Worm (Caenorhabditis elegans): ENCODE measurements around the gene cdc-73.

DNA sequence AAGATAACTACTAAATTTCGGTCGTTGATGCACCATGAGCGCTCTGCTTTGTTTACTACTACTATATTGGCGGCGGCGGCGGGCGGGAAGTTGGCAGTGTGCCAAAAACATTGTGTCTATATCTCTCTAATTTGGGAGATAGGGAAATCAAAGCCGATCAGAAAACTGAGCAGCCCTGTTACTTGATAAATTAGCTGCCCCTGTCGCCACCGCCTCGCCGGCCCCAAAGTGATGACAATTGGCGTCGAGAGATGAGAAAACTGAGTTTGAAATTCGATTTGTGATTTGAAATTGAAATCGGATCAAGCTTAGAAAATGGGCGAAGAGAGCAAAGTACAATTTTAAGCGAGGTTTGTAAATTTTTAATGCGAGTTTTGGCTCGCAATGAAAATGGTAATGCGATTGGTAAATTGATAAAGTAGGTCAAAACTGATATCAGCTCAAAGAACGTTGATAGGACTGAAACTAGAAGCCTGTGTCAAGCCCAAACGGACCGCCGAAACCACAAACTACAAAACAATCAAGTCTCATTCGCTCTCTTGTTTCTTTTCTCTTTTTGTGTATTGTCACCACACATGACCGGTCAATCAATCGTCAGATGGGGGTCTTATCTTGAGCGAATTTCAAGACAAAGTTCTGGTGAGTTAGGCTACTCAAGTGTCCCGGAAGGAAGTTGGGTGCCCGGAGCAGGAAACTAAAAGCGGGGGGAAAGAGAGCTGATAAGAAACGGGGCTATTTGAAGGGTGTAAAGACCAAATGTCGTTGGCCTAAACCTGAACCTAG, 15.1 kb upstream of the cdc-73 start:
- TF ChIP-seq ama-1 (optimal IDR thresholded peaks at IDR 0.05) (no peak), nhr-67 (tag; optimal IDR thresholded peaks at IDR 0.05) (no peak), zag-1 (tag; optimal IDR thresholded peaks at IDR 0.05) (no peak), nhr-25 (tag; optimal IDR thresholded peaks at IDR 0.05) (no peak), ztf-11 (tag; optimal IDR thresholded peaks at IDR 0.05) (no peak), skn-1 (tag; optimal IDR thresholded peaks at IDR 0.05) (no peak), lin-39 (tag; optimal IDR thresholded peaks at IDR 0.05) (no peak), aly-2 (tag; optimal IDR thresholded peaks at IDR 0.05) (no peak), mdl-1 (tag; optimal IDR thresholded peaks at IDR 0.05) (no peak)
